Worm (Caenorhabditis elegans) whole organism, L4 larva: ENCODE results near the gene dmsr-12.

ENCODE experiments used
- D1046.2 ChIP-seq: fragments of 200-800 bp; sonication (Bioruptor generic); IDR thresholded peaks from 2 replicates; pipeline ENCODE4 v1.3.6; 2022; ENCODE audit warnings: missing genetic modification characterization, missing compliant biosample characterization
- F10B5.3 ChIP-seq: sonication (generic microtip); optimal IDR thresholded peaks from 2 replicates; lab custom pipeline; 2016; ENCODE audit warnings: mild to moderate bottlenecking, missing genetic modification characterization, missing compliant biosample characterization
- F37D6.2 ChIP-seq: sonication (generic microtip); optimal IDR thresholded peaks from 2 replicates; lab custom pipeline; 2016; ENCODE audit warnings: mild to moderate bottlenecking, missing genetic modification characterization, missing compliant biosample characterization
- R02D3.7 ChIP-seq: fragments of 150-350 bp; sonication (generic microtip); optimal IDR thresholded peaks from 3 replicates; lab custom pipeline; 2014; ENCODE audit warnings: missing biosample characterization, missing genetic modification characterization
- Y48G9A.11 ChIP-seq: fragments of 200-800 bp; sonication (Bioruptor generic); IDR thresholded peaks from 2 replicates; pipeline ENCODE4 v1.3.6; 2022; ENCODE audit warnings: missing genetic modification reagents, missing genetic modification characterization, missing compliant biosample characterization
- aha-1 ChIP-seq: fragments of 150-350 bp; peaks from one replicate; lab custom pipeline; 2014; ENCODE audit warnings: missing biosample characterization, missing genetic modification characterization
- ama-1 ChIP-seq: fragments of 150-350 bp; optimal IDR thresholded peaks from 2 replicates; lab custom pipeline; 2014; ENCODE audit warnings: inconsistent platforms, mixed read lengths
- ceh-32 ChIP-seq: sonication (generic microtip); optimal IDR thresholded peaks from 2 replicates; lab custom pipeline; 2016; ENCODE audit warnings: mild to moderate bottlenecking, missing genetic modification characterization, missing compliant biosample characterization; ENCODE audit not compliant: poor library complexity
- daf-12 ChIP-seq: fragments of 150-350 bp; optimal IDR thresholded peaks from 2 replicates; lab custom pipeline; 2014; ENCODE audit warnings: missing biosample characterization, missing genetic modification reagents, missing genetic modification characterization
- daf-16 ChIP-seq, 3 experiments: sonication (generic microtip); optimal IDR thresholded peaks; 2 replicates each; lab custom pipeline; 2016 to 2017; ENCODE audit warnings: missing genetic modification characterization in 3 of 3, missing genetic modification reagents in 3 of 3, mild to moderate bottlenecking in 2 of 3, missing compliant biosample characterization in 2 of 3, missing biosample characterization in 1 of 3, moderate library complexity in 1 of 3
- dmd-6 ChIP-seq: fragments of 200-800 bp; sonication (Bioruptor generic); IDR thresholded peaks from 2 replicates; pipeline ENCODE4 v1.3.6; 2022; ENCODE audit warnings: missing genetic modification reagents, missing genetic modification characterization, missing compliant biosample characterization
- dpl-1 ChIP-seq: fragments of 150-350 bp; optimal IDR thresholded peaks from 2 replicates; lab custom pipeline; 2014; ENCODE audit warnings: missing biosample characterization, missing genetic modification reagents, missing genetic modification characterization
- fos-1 ChIP-seq: fragments of 150-350 bp; optimal IDR thresholded peaks from 2 replicates; lab custom pipeline; 2014; ENCODE audit warnings: missing biosample characterization, missing genetic modification characterization
- hlh-11 ChIP-seq: fragments of 200-800 bp; sonication (Bioruptor generic); optimal IDR thresholded peaks from 2 replicates; lab custom pipeline; 2018; ENCODE audit warnings: mild to moderate bottlenecking, missing genetic modification characterization, missing compliant biosample characterization
- lim-7 ChIP-seq: fragments of 200-800 bp; sonication (Bioruptor generic); IDR thresholded peaks from 2 replicates; pipeline ENCODE4 v1.3.6; 2022; ENCODE audit warnings: missing genetic modification characterization, missing compliant biosample characterization
- lin-1 ChIP-seq: fragments of 200-800 bp; sonication (Bioruptor generic); IDR thresholded peaks from 2 replicates; pipeline ENCODE4 v1.3.6; 2022; ENCODE audit warnings: missing genetic modification reagents, missing genetic modification characterization, missing compliant biosample characterization
- lin-15B ChIP-seq: fragments of 150-350 bp; sonication (generic microtip); optimal IDR thresholded peaks from 3 replicates; lab custom pipeline; 2014; ENCODE audit warnings: missing biosample characterization, missing genetic modification characterization
- lin-39 ChIP-seq: fragments of 150-350 bp; optimal IDR thresholded peaks from 2 replicates; lab custom pipeline; 2014; ENCODE audit warnings: missing biosample characterization, missing genetic modification reagents, missing genetic modification characterization
- lsy-2 ChIP-seq, 2 experiments: fragments of 150-350 bp in 1 of 2; sonication (generic microtip) in 1 of 2; optimal IDR thresholded peaks; 2 replicates each; lab custom pipeline; 2014 to 2017; ENCODE audit warnings: missing biosample characterization in 2 of 2, missing genetic modification characterization in 2 of 2
- mxl-3 ChIP-seq: fragments of 200-800 bp; sonication (Bioruptor generic); optimal IDR thresholded peaks from 2 replicates; lab custom pipeline; 2018; ENCODE audit warnings: mild to moderate bottlenecking, missing genetic modification characterization, missing compliant biosample characterization
- nhr-11 ChIP-seq: fragments of 150-350 bp; optimal IDR thresholded peaks from 2 replicates; lab custom pipeline; 2014; ENCODE audit warnings: missing biosample characterization, missing genetic modification characterization
- nhr-237 ChIP-seq: sonication (generic microtip); optimal IDR thresholded peaks from 2 replicates; lab custom pipeline; 2017; ENCODE audit warnings: missing biosample characterization, missing genetic modification characterization
- nhr-25 ChIP-seq: sonication (generic microtip); optimal IDR thresholded peaks from 2 replicates; lab custom pipeline; 2017; ENCODE audit warnings: missing genetic modification characterization, mild to moderate bottlenecking, missing compliant biosample characterization, antibody characterized with exemption, moderate library complexity, borderline replicate concordance; ENCODE audit not compliant: insufficient read depth
- nhr-41 ChIP-seq: fragments of 200-800 bp; sonication (Bioruptor generic); IDR thresholded peaks from 2 replicates; pipeline ENCODE4 v1.3.6; 2022; ENCODE audit warnings: missing genetic modification reagents, missing genetic modification characterization, missing compliant biosample characterization
- spr-1 ChIP-seq: sonication (generic microtip); optimal IDR thresholded peaks from 2 replicates; lab custom pipeline; 2016; ENCODE audit warnings: mild to moderate bottlenecking, missing genetic modification characterization, missing compliant biosample characterization
- unc-130 ChIP-seq: sonication (generic microtip); optimal IDR thresholded peaks from 2 replicates; lab custom pipeline; 2016; ENCODE audit warnings: missing genetic modification reagents, missing genetic modification characterization, missing compliant biosample characterization
- unc-62 ChIP-seq, 3 experiments: fragments of 150-350 bp in 1 of 3; sonication (generic microtip); optimal IDR thresholded peaks in 2 of 3; peaks in 1 of 3; 1 replicate in 1 of 3; 2 replicates in 2 of 3; lab custom pipeline; 2014 to 2017; ENCODE audit warnings: missing biosample characterization in 3 of 3, missing genetic modification characterization in 3 of 3, missing genetic modification reagents in 3 of 3, missing genotype in 1 of 3
- zag-1 ChIP-seq: fragments of 150-350 bp; optimal IDR thresholded peaks from 2 replicates; lab custom pipeline; 2014; ENCODE audit warnings: missing biosample characterization, missing genetic modification characterization
- zfp-2 ChIP-seq: sonication (generic microtip); optimal IDR thresholded peaks from 2 replicates; lab custom pipeline; 2016; ENCODE audit warnings: mild to moderate bottlenecking, missing genetic modification characterization, missing compliant biosample characterization
- zfp-3 ChIP-seq: fragments of 200-800 bp; sonication (Bioruptor generic); conservative IDR thresholded peaks from 2 replicates; pipeline ENCODE4 v1.3.6; 2022; ENCODE audit warnings: missing genetic modification reagents, missing genetic modification characterization, missing compliant biosample characterization

dmsr-12 gene

ce11 chrV:6775708-6776107 is 30.5 kb downstream of the dmsr-12 start, which contains the start of gene srh-28:
Gene srh-28, minus strand, starts transcription at chrV:6775808.
- TF ChIP-seq unc-62 (GFP tag; optimal IDR thresholded peaks at IDR 0.05 in 1 of 2; lab: Kevin White, UChicago) (peak in 1 of 2 experiments; percentile 22), unc-62 (tag; optimal IDR thresholded peaks at IDR 0.05; lab: Kevin White, UChicago) (no peak), D1046.2 (no peak)

DNA sequence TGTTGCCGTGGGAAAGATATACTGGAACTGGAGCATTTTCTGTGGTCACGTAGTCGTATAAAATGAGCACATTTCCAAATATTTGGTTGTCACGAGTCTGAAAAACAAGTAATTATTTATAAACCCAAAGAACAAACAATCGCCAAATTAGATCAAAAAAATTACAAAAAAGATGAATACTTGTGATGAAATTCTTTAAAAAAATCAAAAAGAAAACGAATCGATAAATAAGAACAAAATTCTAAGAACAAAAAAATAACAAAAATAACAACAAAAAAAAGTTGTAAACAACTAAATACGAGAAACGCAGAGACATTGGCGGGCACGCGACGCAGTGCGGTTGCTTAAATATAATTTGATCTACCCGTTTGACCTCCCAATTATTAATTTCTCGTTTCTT is 32.5 kb downstream of the dmsr-12 start, which contains the start of gene ZC404.16:
TSS of gene ZC404.16 (minus strand) at position 101 of the 400 bp plus-strand sequence.
- TF ChIP-seq lin-1 (GFP tag; lab: Robert Waterston, UW) (no peak), R02D3.7 (tag; lab: Kevin White, UChicago) (no peak), lsy-2 (tag; optimal IDR thresholded peaks at IDR 0.05; lab: Kevin White, UChicago) (no peak), unc-130 (no peak), zfp-2 (no peak), zag-1 (tag; lab: Kevin White, UChicago) (no peak)

DNA sequence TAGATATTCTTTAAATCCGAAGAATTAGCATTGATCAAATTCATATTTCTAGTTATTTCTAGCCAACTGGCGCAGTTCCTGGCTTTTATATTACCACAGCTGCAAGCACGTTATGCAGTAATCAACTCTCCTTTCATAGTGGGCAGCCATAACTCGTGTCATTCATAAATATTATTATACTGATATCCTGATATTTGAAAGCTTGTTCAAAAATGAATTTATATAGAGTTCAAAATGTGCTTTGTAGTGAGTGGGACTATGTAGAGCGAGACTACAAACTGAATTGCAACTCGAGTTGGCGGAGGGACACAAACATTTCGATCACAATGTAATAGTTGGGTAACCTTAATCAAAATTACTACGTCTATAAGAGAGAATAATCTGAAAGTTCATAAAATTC is 34.6 kb downstream of the dmsr-12 start, which contains the start of gene srh-30:
TSS of gene srh-30 (minus strand) at position 101 of the 400 bp plus-strand sequence.
- TF ChIP-seq lin-39 (tag; lab: Kevin White, UChicago) = no peak
- no peak for TF ChIP-seq fos-1 (tag; lab: Kevin White, UChicago)
- no peak for TF ChIP-seq ceh-32 (tag; lab: Kevin White, UChicago)

- no peak for TF ChIP-seq hlh-11 (tag; lab: Kevin White, UChicago)
- no peak for TF ChIP-seq daf-12 (tag; lab: Kevin White, UChicago)
- no peak for TF ChIP-seq dpl-1
- no peak for TF ChIP-seq nhr-237 (tag; lab: Kevin White, UChicago)
- no peak for TF ChIP-seq spr-1 (tag; lab: Kevin White, UChicago)
- no peak for TF ChIP-seq nhr-41
- no peak for TF ChIP-seq ama-1
- TF ChIP-seq zfp-3 (GFP tag; lab: Robert Waterston, UW) = no peak
- TF ChIP-seq lim-7 (GFP tag; lab: Robert Waterston, UW) = no peak
- TF ChIP-seq nhr-25 (tag; lab: Kevin White, UChicago) = no peak
- TF ChIP-seq Y48G9A.11 (GFP tag; lab: Robert Waterston, UW) = no peak
Observed at ce11 chrV:6769440-6769839, 36.8 kb downstream of the dmsr-12 start.

- TF ChIP-seq nhr-11 (peak; percentile 53), daf-16 (GFP tag; optimal IDR thresholded peaks at IDR 0.05; lab: Kevin White, UChicago) (peak in 1 of 2 experiments; percentile 81), daf-16 (tag; optimal IDR thresholded peaks at IDR 0.05; lab: Kevin White, UChicago) (no peak), lin-15B (no peak), mxl-3 (GFP tag; lab: Kevin White, UChicago) (peak; percentile 42), hlh-11 (tag; lab: Kevin White, UChicago) (peak; percentile 42), aha-1 (tag; lab: Kevin White, UChicago) (peak; percentile 40)
Observed at ce11 chrV:6768452-6768929, 37.7 kb downstream of the dmsr-12 start, which contains the start of the genes T25F10.1 and clik-1. Gene T25F10.1, plus strand, starts transcription at chrV:6768502. Gene clik-1, minus strand, starts transcription at chrV:6768732.

DNA sequence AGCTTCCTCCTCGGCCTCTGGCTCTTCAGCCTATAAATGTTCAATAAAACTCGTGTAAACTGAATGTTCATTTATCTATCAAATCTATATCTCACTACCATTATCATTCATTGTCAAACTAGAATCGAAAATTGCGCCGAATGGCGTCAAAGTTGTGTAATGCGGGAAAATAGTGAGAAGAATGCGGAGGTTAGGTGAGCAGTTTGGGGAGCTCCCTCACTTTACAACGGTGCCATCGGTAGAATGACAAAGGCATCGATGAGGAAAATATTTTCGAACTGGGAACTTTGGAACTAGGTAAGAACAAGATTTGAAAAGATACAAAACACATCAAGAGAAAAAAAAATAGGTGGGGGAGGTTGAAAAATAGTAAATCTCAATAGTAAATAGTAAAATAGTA is 38.7 kb downstream of the dmsr-12 start:
- TF ChIP-seq F37D6.2 (tag; lab: Kevin White, UChicago) = no peak
- TF ChIP-seq dmd-6 = no peak
- TF ChIP-seq, all 104 proteins: peak for 0

DNA sequence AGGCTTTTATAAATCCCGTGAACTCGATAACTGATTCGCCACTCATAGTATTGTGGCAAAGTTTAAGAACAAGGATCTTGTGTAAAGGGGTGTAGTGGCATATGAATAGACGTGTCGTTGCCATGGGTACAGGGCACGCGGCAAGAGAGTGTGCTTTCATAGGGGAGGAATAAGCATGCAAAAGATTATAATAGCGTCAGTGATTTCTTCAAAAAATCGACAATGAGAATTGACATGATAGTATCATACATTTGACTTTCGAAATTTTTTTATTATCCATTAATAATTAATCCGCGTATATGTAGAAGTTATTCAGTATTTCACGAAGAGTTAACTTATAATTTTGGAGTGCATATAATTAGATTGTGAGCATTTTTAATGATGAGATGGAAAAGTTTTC is 41.3 kb downstream of the dmsr-12 start, which contains the start of gene bbs-8:
TSS of gene bbs-8 (minus strand) at position 101 of the 400 bp plus-strand sequence.
- TF ChIP-seq aha-1 (tag; lab: Kevin White, UChicago) (peak; percentile 44), F10B5.3 (tag; lab: Kevin White, UChicago) (no peak)
- TF ChIP-seq, all 104 proteins: peak for 1
